Worm (Caenorhabditis elegans): ENCODE data around the gene cest-8.

The cest-8 gene

DNA sequence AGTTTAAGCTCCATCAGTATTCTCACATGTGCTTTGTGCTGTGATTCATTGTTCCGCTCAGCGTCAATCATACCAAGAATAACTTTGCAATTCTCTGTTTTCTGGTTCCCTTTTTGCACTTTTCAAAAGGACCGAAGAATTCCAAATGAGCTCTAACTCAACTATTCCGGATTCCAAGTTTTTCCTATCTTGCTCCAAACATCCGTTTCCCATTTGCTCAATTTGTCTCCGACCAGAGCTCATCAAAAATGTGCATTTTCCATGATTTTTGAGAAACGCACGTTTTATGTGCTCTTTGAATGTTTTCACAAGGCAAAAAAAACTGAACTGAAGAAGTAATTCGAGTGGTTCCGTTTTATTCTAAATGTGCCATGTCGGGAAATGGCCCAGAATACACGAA lies 21.2 kb upstream of the cest-8 start (continued):
- TF ChIP-seq ztf-4 (tag; optimal IDR thresholded peaks at IDR 0.05): no peak
- TF ChIP-seq aly-2 (tag; optimal IDR thresholded peaks at IDR 0.05): no peak
- TF ChIP-seq unc-30 (tag; optimal IDR thresholded peaks at IDR 0.05): no peak
- TF ChIP-seq ceh-88 (GFP tag; IDR thresholded peaks at IDR 0.05): no peak
- TF ChIP-seq ztf-11 (tag; optimal IDR thresholded peaks at IDR 0.05): no peak
- no peak for TF ChIP-seq Y116A8C.19 (tag; optimal IDR thresholded peaks at IDR 0.05; ENCODE audit: borderline replicate concordance)
- TF ChIP-seq lir-3 (tag; optimal IDR thresholded peaks at IDR 0.05; ENCODE audit: poor library complexity): no peak
- no peak for TF ChIP-seq ets-5 (GFP tag; IDR thresholded peaks at IDR 0.05)
- no peak for TF ChIP-seq mep-1 (tag; optimal IDR thresholded peaks at IDR 0.05)
- TF ChIP-seq egl-27 (tag; optimal IDR thresholded peaks at IDR 0.05): no peak
- no peak for TF ChIP-seq vab-15 (tag; optimal IDR thresholded peaks at IDR 0.05)
- no peak for TF ChIP-seq nhr-90 (tag; optimal IDR thresholded peaks at IDR 0.05; ENCODE audit: poor library complexity)
- TF ChIP-seq lsy-2 (tag; optimal IDR thresholded peaks at IDR 0.05): no peak
- TF ChIP-seq sptf-1 (tag; optimal IDR thresholded peaks at IDR 0.05): no peak
- TF ChIP-seq fkh-10 (GFP tag; optimal IDR thresholded peaks at IDR 0.05): no peak
- TF ChIP-seq aha-1 (tag; optimal IDR thresholded peaks at IDR 0.05): no peak
- no peak for TF ChIP-seq ces-1 (GFP tag; optimal IDR thresholded peaks at IDR 0.05)
- no peak for TF ChIP-seq nhr-84 (tag; optimal IDR thresholded peaks at IDR 0.05)
- TF ChIP-seq lin-39 (tag; optimal IDR thresholded peaks at IDR 0.05): no peak
- no peak for TF ChIP-seq ceh-63 (GFP tag; optimal IDR thresholded peaks at IDR 0.05)
- TF ChIP-seq mab-9 (GFP tag; IDR thresholded peaks at IDR 0.05): no peak
- TF ChIP-seq tbx-2 (tag; optimal IDR thresholded peaks at IDR 0.05): peak; percentile 3
- no peak for TF ChIP-seq nhr-237 (tag; optimal IDR thresholded peaks at IDR 0.05)
- no peak for TF ChIP-seq ceh-8 (GFP tag; optimal IDR thresholded peaks at IDR 0.05)
- TF ChIP-seq skn-1 (tag; optimal IDR thresholded peaks at IDR 0.05): no peak
- no peak for TF ChIP-seq pax-3 (tag; optimal IDR thresholded peaks at IDR 0.05)
- no peak for TF ChIP-seq hlh-17 (GFP tag; optimal IDR thresholded peaks at IDR 0.05; ENCODE audit: borderline replicate concordance)
- TF ChIP-seq sup-37 (GFP tag; optimal IDR thresholded peaks at IDR 0.05): no peak
- no peak for TF ChIP-seq elt-2 (tag; optimal IDR thresholded peaks at IDR 0.05)
- peak; percentile 29 for TF ChIP-seq fkh-4 (tag; optimal IDR thresholded peaks at IDR 0.05; ENCODE audit: borderline replicate concordance)
- peak; percentile 36 for TF ChIP-seq nhr-71 (tag; optimal IDR thresholded peaks at IDR 0.05)
- no peak for TF ChIP-seq C04F5.9 (tag; optimal IDR thresholded peaks at IDR 0.05)
- peak; percentile 92 for TF ChIP-seq unc-86 (tag; optimal IDR thresholded peaks at IDR 0.05)
- TF ChIP-seq fos-1 (tag; optimal IDR thresholded peaks at IDR 0.05): no peak
- TF ChIP-seq lin-15B (tag; optimal IDR thresholded peaks at IDR 0.05): no peak
- no peak for TF ChIP-seq snpc-4 (tag; optimal IDR thresholded peaks at IDR 0.05)
- TF ChIP-seq jun-1 (tag; optimal IDR thresholded peaks at IDR 0.05): no peak
- TF ChIP-seq isw-1 (GFP tag; IDR thresholded peaks at IDR 0.05): no peak
- no peak for TF ChIP-seq unc-98 (GFP tag; IDR thresholded peaks at IDR 0.05)
- TF ChIP-seq dsc-1 (tag; optimal IDR thresholded peaks at IDR 0.05): peak; percentile 85
- peak; percentile 72 for TF ChIP-seq lin-14 (GFP tag; optimal IDR thresholded peaks at IDR 0.05)
- TF ChIP-seq unc-62 (GFP tag; optimal IDR thresholded peaks at IDR 0.05): no peak
- no peak for TF ChIP-seq hlh-4 (tag; optimal IDR thresholded peaks at IDR 0.05)
- no peak for TF ChIP-seq lin-13 (GFP tag; optimal IDR thresholded peaks at IDR 0.05)
- no peak for TF ChIP-seq nhr-20 (tag; optimal IDR thresholded peaks at IDR 0.05)
- no peak for TF ChIP-seq pqm-1 (tag; optimal IDR thresholded peaks at IDR 0.05)
- no peak for TF ChIP-seq hpl-2 (GFP tag; optimal IDR thresholded peaks at IDR 0.05)
- TF ChIP-seq unc-130 (tag; optimal IDR thresholded peaks at IDR 0.05): no peak
- no peak for TF ChIP-seq irx-1 (tag; optimal IDR thresholded peaks at IDR 0.05)
- no peak for TF ChIP-seq mdl-1 (tag; optimal IDR thresholded peaks at IDR 0.05)
- TF ChIP-seq sox-4 (tag; optimal IDR thresholded peaks at IDR 0.05): no peak
- TF ChIP-seq rnt-1 (tag; optimal IDR thresholded peaks at IDR 0.05): no peak
- TF ChIP-seq nhr-11 (tag; optimal IDR thresholded peaks at IDR 0.05): no peak
- no peak for TF ChIP-seq nhr-76 (tag; optimal IDR thresholded peaks at IDR 0.05)
